Worm (Caenorhabditis elegans) whole organism, L1 larva: ENCODE measurements around the gene rpb-2.

Experiments used
- C34B4.2 ChIP-seq: sonication (generic microtip); optimal IDR thresholded peaks from 2 replicates; lab custom pipeline; 2017; ENCODE audit warnings: mild to moderate bottlenecking, missing genetic modification characterization, missing compliant biosample characterization
- F16B12.6 ChIP-seq: fragments of 150-350 bp; optimal IDR thresholded peaks from 2 replicates; lab custom pipeline; 2014; ENCODE audit warnings: missing biosample characterization, missing genetic modification characterization
- Y116A8C.19 ChIP-seq: sonication (generic microtip); optimal IDR thresholded peaks from 2 replicates; lab custom pipeline; 2016; ENCODE audit warnings: missing compliant biosample characterization, missing genetic modification characterization, borderline replicate concordance
- aha-1 ChIP-seq: fragments of 150-350 bp; optimal IDR thresholded peaks from 2 replicates; lab custom pipeline; 2014; ENCODE audit warnings: missing biosample characterization, missing genetic modification characterization
- ama-1 ChIP-seq: fragments of 150-350 bp; optimal IDR thresholded peaks from 2 replicates; lab custom pipeline; 2014
- blmp-1 ChIP-seq: fragments of 150-350 bp; optimal IDR thresholded peaks from 2 replicates; lab custom pipeline; 2014; ENCODE audit warnings: missing biosample characterization, missing genetic modification characterization
- ceh-82 ChIP-seq, 3 experiments: fragments of 150-350 bp in 1 of 3; sonication (generic microtip) in 2 of 3; optimal IDR thresholded peaks; 2 replicates each; lab custom pipeline; 2014 to 2017; ENCODE audit warnings: missing biosample characterization in 3 of 3, missing genetic modification characterization in 3 of 3
- ceh-88 ChIP-seq: fragments of 200-800 bp; sonication (Bioruptor generic); IDR thresholded peaks from 2 replicates; pipeline ENCODE4 v1.3.6; 2022; ENCODE audit warnings: missing genetic modification characterization, missing compliant biosample characterization
- ceh-90 ChIP-seq: sonication (generic microtip); optimal IDR thresholded peaks from 2 replicates; lab custom pipeline; 2016; ENCODE audit warnings: missing genetic modification characterization, missing compliant biosample characterization
- ces-1 ChIP-seq: fragments of 150-350 bp; optimal IDR thresholded peaks from 2 replicates; lab custom pipeline; 2014; ENCODE audit warnings: missing biosample characterization, missing genetic modification reagents, missing genetic modification characterization
- efl-3 ChIP-seq: fragments of 200-800 bp; sonication (Bioruptor generic); optimal IDR thresholded peaks from 2 replicates; lab custom pipeline; 2018; ENCODE audit warnings: mild to moderate bottlenecking, missing genetic modification characterization, missing compliant biosample characterization
- elt-2 ChIP-seq: sonication (generic microtip); optimal IDR thresholded peaks from 2 replicates; lab custom pipeline; 2016; ENCODE audit warnings: missing genetic modification characterization, mild to moderate bottlenecking, inconsistent platforms, missing compliant biosample characterization, missing genetic modification reagents
- elt-3 ChIP-seq, 6 experiments: fragments of 150-350 bp in 1 of 6; sonication (generic microtip); optimal IDR thresholded peaks; 2 replicates each; lab custom pipeline; 2017 to 2018; ENCODE audit warnings: missing biosample characterization in 6 of 6, missing genetic modification characterization in 6 of 6, inconsistent platforms in 1 of 6
- ets-5 ChIP-seq: fragments of 200-800 bp; sonication (Bioruptor generic); IDR thresholded peaks from 2 replicates; pipeline ENCODE4 v1.3.6; 2022; ENCODE audit warnings: missing genetic modification characterization, missing compliant biosample characterization
- fkh-8 ChIP-seq: sonication (generic microtip); optimal IDR thresholded peaks from 2 replicates; lab custom pipeline; 2016; ENCODE audit warnings: mild to moderate bottlenecking, missing genetic modification characterization, missing compliant biosample characterization
- fos-1 ChIP-seq: fragments of 150-350 bp; optimal IDR thresholded peaks from 2 replicates; lab custom pipeline; 2014; ENCODE audit warnings: missing biosample characterization, missing genetic modification characterization
- grh-1 ChIP-seq: fragments of 200-800 bp; sonication (Bioruptor generic); IDR thresholded peaks from 2 replicates; pipeline ENCODE4 v1.3.6; 2022; ENCODE audit warnings: missing genetic modification reagents, missing genetic modification characterization, missing compliant biosample characterization
- isw-1 ChIP-seq: fragments of 200-800 bp; sonication (Bioruptor generic); IDR thresholded peaks from 2 replicates; pipeline ENCODE4 v1.3.6; 2022; ENCODE audit warnings: missing genetic modification characterization, missing compliant biosample characterization
- lin-14 ChIP-seq: fragments of 200-800 bp; sonication (Bioruptor generic); optimal IDR thresholded peaks from 2 replicates; lab custom pipeline; 2018; ENCODE audit warnings: mild to moderate bottlenecking, missing genetic modification characterization, moderate library complexity, missing compliant biosample characterization
- lin-35 ChIP-seq, 2 experiments: fragments of 150-350 bp; optimal IDR thresholded peaks; 2 replicates each; lab custom pipeline; 2014; ENCODE audit warnings: missing biosample characterization in 2 of 2, missing genetic modification characterization in 2 of 2, missing genetic modification reagents in 2 of 2
- lsy-2 ChIP-seq, 2 experiments: fragments of 150-350 bp; optimal IDR thresholded peaks; 2 replicates each; lab custom pipeline; 2014; ENCODE audit warnings: missing biosample characterization in 2 of 2, missing genetic modification characterization in 2 of 2
- mab-9 ChIP-seq: fragments of 200-800 bp; sonication (Bioruptor generic); IDR thresholded peaks from 2 replicates; pipeline ENCODE4 v1.3.6; 2022; ENCODE audit warnings: missing genetic modification reagents, missing genetic modification characterization, missing compliant biosample characterization
- mdl-1 ChIP-seq, 2 experiments: fragments of 150-350 bp; optimal IDR thresholded peaks; 2 replicates each; lab custom pipeline; 2014 to 2017; ENCODE audit warnings: missing biosample characterization in 2 of 2, missing genetic modification characterization in 2 of 2, inconsistent platforms in 1 of 2
- mef-2 ChIP-seq: fragments of 150-350 bp; optimal IDR thresholded peaks from 2 replicates; lab custom pipeline; 2014; ENCODE audit warnings: missing biosample characterization, missing genetic modification characterization
- nhr-11 ChIP-seq: fragments of 150-350 bp; optimal IDR thresholded peaks from 2 replicates; lab custom pipeline; 2014; ENCODE audit warnings: missing biosample characterization, missing genetic modification characterization
- nhr-20 ChIP-seq: sonication (generic microtip); optimal IDR thresholded peaks from 2 replicates; lab custom pipeline; 2016; ENCODE audit warnings: mild to moderate bottlenecking, missing genetic modification characterization, missing compliant biosample characterization
- nhr-76 ChIP-seq: sonication (generic microtip); optimal IDR thresholded peaks from 2 replicates; lab custom pipeline; 2017; ENCODE audit warnings: missing biosample characterization, missing genetic modification characterization
- nhr-84 ChIP-seq: sonication (generic microtip); optimal IDR thresholded peaks from 2 replicates; lab custom pipeline; 2017; ENCODE audit warnings: missing biosample characterization, missing genetic modification characterization
- nhr-85 ChIP-seq: sonication (generic microtip); peaks from one replicate; lab custom pipeline; 2016; ENCODE audit warnings: missing genetic modification characterization, inconsistent platforms, missing compliant biosample characterization
- pax-3 ChIP-seq: fragments of 200-800 bp; sonication (Bioruptor generic); optimal IDR thresholded peaks from 2 replicates; lab custom pipeline; 2018; ENCODE audit warnings: mild to moderate bottlenecking, missing genetic modification characterization, moderate library complexity, missing compliant biosample characterization
- rnt-1 ChIP-seq: sonication (generic microtip); optimal IDR thresholded peaks from 2 replicates; lab custom pipeline; 2016; ENCODE audit warnings: mild to moderate bottlenecking, missing genetic modification characterization, moderate library complexity, missing compliant biosample characterization
- snu-23 ChIP-seq: sonication (generic microtip); optimal IDR thresholded peaks from 2 replicates; lab custom pipeline; 2016; ENCODE audit warnings: missing genetic modification characterization, missing compliant biosample characterization
- sptf-1 ChIP-seq: fragments of 150-350 bp; optimal IDR thresholded peaks from 2 replicates; lab custom pipeline; 2014; ENCODE audit warnings: missing biosample characterization, missing genetic modification characterization
- tlp-1 ChIP-seq: fragments of 150-350 bp; optimal IDR thresholded peaks from 2 replicates; lab custom pipeline; 2014; ENCODE audit warnings: missing biosample characterization, missing genetic modification characterization
- unc-30 ChIP-seq: sonication (generic microtip); optimal IDR thresholded peaks from 2 replicates; lab custom pipeline; 2017; ENCODE audit warnings: missing biosample characterization, missing genetic modification characterization
- unc-62 ChIP-seq: fragments of 150-350 bp; optimal IDR thresholded peaks from 2 replicates; lab custom pipeline; 2014; ENCODE audit warnings: missing biosample characterization, missing genetic modification reagents, missing genetic modification characterization
- unc-86 ChIP-seq: sonication (generic microtip); optimal IDR thresholded peaks from 2 replicates; lab custom pipeline; 2016; ENCODE audit warnings: missing genetic modification characterization, missing compliant biosample characterization
- vab-15 ChIP-seq: sonication (generic microtip); optimal IDR thresholded peaks from 2 replicates; lab custom pipeline; 2017; ENCODE audit warnings: missing genotype, mild to moderate bottlenecking, missing genetic modification characterization, missing compliant biosample characterization
- xbp-1 ChIP-seq: sonication (generic microtip); optimal IDR thresholded peaks from 2 replicates; lab custom pipeline; 2016; ENCODE audit warnings: missing genetic modification characterization, missing compliant biosample characterization
- zag-1 ChIP-seq: fragments of 150-350 bp; optimal IDR thresholded peaks from 2 replicates; lab custom pipeline; 2014; ENCODE audit warnings: missing biosample characterization, missing genetic modification characterization
- ztf-11 ChIP-seq, 2 experiments: sonication (generic microtip); optimal IDR thresholded peaks; 2 replicates each; lab custom pipeline; 2016 to 2017; ENCODE audit warnings: missing genetic modification characterization in 2 of 2, missing biosample characterization in 1 of 2, missing compliant biosample characterization in 1 of 2
- ztf-4 ChIP-seq: fragments of 150-350 bp; optimal IDR thresholded peaks from 2 replicates; lab custom pipeline; 2014; ENCODE audit warnings: missing biosample characterization, missing genetic modification characterization

The rpb-2 gene

DNA sequence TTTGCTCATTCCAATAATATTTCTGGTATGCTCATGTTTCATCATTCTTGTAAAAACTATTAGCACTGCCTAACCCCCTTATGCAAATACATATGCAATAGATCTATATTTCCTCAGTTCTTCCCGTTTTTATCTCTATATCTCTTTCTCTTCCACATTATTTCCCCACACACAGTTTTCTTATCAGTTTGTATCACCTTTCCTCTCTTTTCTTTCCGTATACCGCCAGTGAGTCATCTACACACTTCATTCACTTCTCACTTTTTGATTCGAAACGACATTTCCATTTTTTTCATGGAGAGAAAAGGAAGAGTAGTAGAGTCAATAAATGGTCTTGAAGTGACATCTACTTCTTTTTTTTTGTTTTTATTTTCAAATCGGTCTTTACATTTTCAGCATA, 33.0 kb upstream of the rpb-2 start:
- TF ChIP-seq nhr-85 (tag; lab: Kevin White, UChicago) (peak; percentile 8), fos-1 (tag; lab: Kevin White, UChicago) (no peak), mdl-1 (tag; optimal IDR thresholded peaks at IDR 0.05; lab: Kevin White, UChicago) (no peak), elt-3 (tag; optimal IDR thresholded peaks at IDR 0.05; lab: Kevin White, UChicago) (peak in 1 of 6 experiments; percentile 51), blmp-1 (peak; percentile 63), lin-14 (GFP tag; lab: Kevin White, UChicago) (peak; percentile 16), elt-2 (tag; lab: Kevin White, UChicago) (peak; percentile 32), nhr-20 (tag; lab: Kevin White, UChicago) (no peak), ceh-90 (tag; lab: Kevin White, UChicago) (no peak), pax-3 (tag; lab: Kevin White, UChicago) (no peak)

- no peak for TF ChIP-seq ztf-11 (tag; optimal IDR thresholded peaks at IDR 0.05; lab: Kevin White, UChicago)
- no peak for TF ChIP-seq C34B4.2
- no peak for TF ChIP-seq elt-2 (tag; lab: Kevin White, UChicago)
- TF ChIP-seq nhr-76 (tag; lab: Kevin White, UChicago): no peak
- TF ChIP-seq sptf-1 (tag; lab: Kevin White, UChicago): no peak
- no peak for TF ChIP-seq lin-35 (GFP tag; optimal IDR thresholded peaks at IDR 0.05; lab: Kevin White, UChicago)
- no peak for TF ChIP-seq fkh-8 (tag; lab: Kevin White, UChicago)
- TF ChIP-seq Y116A8C.19 (tag; lab: Kevin White, UChicago): no peak
- no peak for TF ChIP-seq snu-23 (GFP tag; lab: Kevin White, UChicago)
- TF ChIP-seq nhr-84: no peak
- no peak for TF ChIP-seq isw-1 (GFP tag; lab: Robert Waterston, UW)
- TF ChIP-seq fos-1 (tag; lab: Kevin White, UChicago): no peak
- no peak for TF ChIP-seq ztf-4 (tag; lab: Kevin White, UChicago)
- TF ChIP-seq rnt-1 (tag; lab: Kevin White, UChicago): no peak
These were observed 32.5 kb upstream of the rpb-2 start, which contains the start of gene rom-1 for ce11 chrIII:4906896-4907295. rom-1 (plus strand) TSS chrIII:4907196.

DNA sequence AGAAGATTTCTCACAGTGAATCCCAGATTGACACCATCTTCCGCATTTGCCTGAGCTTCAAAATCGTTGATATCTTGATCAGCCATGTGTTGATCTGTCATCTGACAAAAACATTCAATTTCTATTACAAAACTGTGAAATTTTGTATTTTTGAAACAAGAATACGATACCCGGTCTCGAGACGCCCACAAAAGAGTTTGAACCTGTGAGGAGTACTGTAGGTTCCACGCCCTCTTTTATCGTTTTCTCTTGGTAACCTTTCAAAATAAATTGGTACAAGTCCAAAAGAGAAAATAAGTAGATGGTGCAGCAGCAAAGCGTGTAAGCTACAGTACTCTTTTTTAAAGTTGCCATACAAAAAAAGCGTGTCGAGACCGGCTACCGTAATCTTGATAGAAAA, 29.4 kb upstream of the rpb-2 start, which contains the start of gene F26F4.12:
Gene F26F4.12, minus strand, starts transcription at position 101 of the 400 bp plus-strand sequence.
- TF ChIP-seq ces-1 (GFP tag; lab: Kevin White, UChicago): no peak
- no peak for TF ChIP-seq tlp-1 (tag; lab: Kevin White, UChicago)
- TF ChIP-seq isw-1 (GFP tag; lab: Robert Waterston, UW): no peak
- TF ChIP-seq zag-1 (tag; lab: Kevin White, UChicago): no peak
- TF ChIP-seq ztf-4 (tag; lab: Kevin White, UChicago): no peak
- no peak for TF ChIP-seq unc-86
- no peak for TF ChIP-seq lsy-2 (tag; optimal IDR thresholded peaks at IDR 0.05; lab: Kevin White, UChicago)
- no peak for TF ChIP-seq ceh-90 (tag; lab: Kevin White, UChicago)
- no peak for TF ChIP-seq rnt-1 (tag; lab: Kevin White, UChicago)
- TF ChIP-seq mef-2: no peak
- no peak for TF ChIP-seq grh-1
- no peak for TF ChIP-seq efl-3
- TF ChIP-seq F16B12.6 (tag; lab: Kevin White, UChicago): no peak
- TF ChIP-seq ets-5 (GFP tag; lab: Robert Waterston, UW): no peak

- no peak for TF ChIP-seq ztf-4 (tag; lab: Kevin White, UChicago)
- no peak for TF ChIP-seq nhr-11 (tag; lab: Kevin White, UChicago)
- TF ChIP-seq aha-1 (tag; lab: Kevin White, UChicago): no peak
- no peak for TF ChIP-seq lin-14 (GFP tag; lab: Kevin White, UChicago)
- TF ChIP-seq ama-1: no peak
- TF ChIP-seq mab-9 (GFP tag; lab: Robert Waterston, UW): no peak
- TF ChIP-seq isw-1 (GFP tag; lab: Robert Waterston, UW): no peak
- TF ChIP-seq ceh-88 (GFP tag; lab: Robert Waterston, UW): no peak
- TF ChIP-seq tlp-1 (tag; lab: Kevin White, UChicago): no peak
- no peak for TF ChIP-seq vab-15 (tag; lab: Kevin White, UChicago)
- no peak for TF ChIP-seq ceh-82 (tag; optimal IDR thresholded peaks at IDR 0.05; lab: Kevin White, UChicago)
- TF ChIP-seq sptf-1 (tag; lab: Kevin White, UChicago): no peak
- TF ChIP-seq nhr-84: no peak
- no peak for TF ChIP-seq unc-62
- TF ChIP-seq xbp-1: no peak
- no peak for TF ChIP-seq unc-86
- TF ChIP-seq unc-30 (tag; lab: Kevin White, UChicago): no peak
- no peak for TF ChIP-seq snu-23 (GFP tag; lab: Kevin White, UChicago)
These were observed 28.4 kb upstream of the rpb-2 start, which contains the start of gene F26F4.2 for ce11 chrIII:4910956-4911355. F26F4.2 (plus strand) TSS chrIII:4911256.
